Fruit fly (Drosophila melanogaster): Measurements from ENCODE around the gene pths.

The pths gene

dm6 chr2L:21168295-21169159 lies 25.5 kb downstream of the pths start, which contains the start of the genes mAcon1, CG43345 and CG43346 (continued):
- TF ChIP-seq Optix (GFP tag; IDR thresholded peaks at IDR 0.05) (0 out of 3 replicates have a peak, but pooled peaks have one; percentile 20), Mes4 (GFP tag; optimal IDR thresholded peaks at IDR 0.05) (peak; percentile 73), Lim3 (GFP tag; IDR thresholded peaks at IDR 0.05) (no peak), CG13624 (GFP tag; optimal IDR thresholded peaks at IDR 0.05) (peak; percentile 91), CG9437 (GFP tag; optimal IDR thresholded peaks at IDR 0.05) (peak; percentile 77), CG17568 (GFP tag; optimal IDR thresholded peaks at IDR 0.05) (no peak), CG2199 (GFP tag; IDR thresholded peaks at IDR 0.05) (no peak), chinmo (GFP tag; IDR thresholded peaks at IDR 0.05; ENCODE audit: partially characterized antibody) (no peak), CG18764 (GFP tag; optimal IDR thresholded peaks at IDR 0.05) (peak; percentile 64), odd (GFP tag; optimal IDR thresholded peaks at IDR 0.05) (no peak), CG1647 (GFP tag; optimal IDR thresholded peaks at IDR 0.05) (peak; percentile 70), klu (GFP tag; IDR thresholded peaks at IDR 0.05) (peak; percentile 96), slp2 (GFP tag; optimal IDR thresholded peaks at IDR 0.05) (peak; percentile 76), CG17359 (tag; optimal IDR thresholded peaks at IDR 0.05) (no peak), bab2 (GFP tag; optimal IDR thresholded peaks at IDR 0.05) (peak; percentile 85), CG7786 (GFP tag; optimal IDR thresholded peaks at IDR 0.05) (peak; percentile 90), lab (GFP tag; optimal IDR thresholded peaks at IDR 0.05) (no peak), Aef1 (GFP tag; IDR thresholded peaks at IDR 0.05) (peak; percentile 51), HmgD (GFP tag; optimal IDR thresholded peaks at IDR 0.05) (peak; percentile 88), Rx (GFP tag; IDR thresholded peaks at IDR 0.05) (0 out of 2 replicates have a peak, but pooled peaks have one; percentile 33), Hand (GFP tag; optimal IDR thresholded peaks at IDR 0.05) (no peak), Scr (GFP tag; IDR thresholded peaks at IDR 0.05; ENCODE audit: partially characterized antibody) (no peak), Sin3A (optimal IDR thresholded peaks at IDR 0.05) (peak; percentile 97), gcm (GFP tag; optimal IDR thresholded peaks at IDR 0.05) (no peak), slbo (GFP tag; IDR thresholded peaks at IDR 0.05) (peak; percentile 83), CG31365 (tag; optimal IDR thresholded peaks at IDR 0.05) (no peak), Hmx (GFP tag; optimal IDR thresholded peaks at IDR 0.05) (peak; percentile 34), CG10565 (GFP tag; optimal IDR thresholded peaks at IDR 0.05) (peak; percentile 16), CG18619 (GFP tag; optimal IDR thresholded peaks at IDR 0.05) (peak; percentile 78), CG5180 (GFP tag; optimal IDR thresholded peaks at IDR 0.05) (no peak), pho (GFP tag; optimal IDR thresholded peaks at IDR 0.05) (peak; percentile 94), corto (GFP tag; optimal IDR thresholded peaks at IDR 0.05) (no peak), tx (GFP tag; optimal IDR thresholded peaks at IDR 0.05) (peak; percentile 83), CG9797 (GFP tag; optimal IDR thresholded peaks at IDR 0.05) (peak; percentile 61), unc-4 (GFP tag; IDR thresholded peaks at IDR 0.05; ENCODE audit: partially characterized antibody) (no peak), CG6854 (GFP tag; optimal IDR thresholded peaks at IDR 0.05) (peak; percentile 7), seq (GFP tag; IDR thresholded peaks at IDR 0.05) (peak; percentile 57; the same call in 1 of the 2 replicates), ap (GFP tag; IDR thresholded peaks at IDR 0.05) (no peak), HmgZ (tag; optimal IDR thresholded peaks at IDR 0.05) (peak; percentile 93), TFAM (GFP tag; optimal IDR thresholded peaks at IDR 0.05) (no peak), CG8478 (optimal IDR thresholded peaks at IDR 0.05) (no peak), CG1792 (GFP tag; optimal IDR thresholded peaks at IDR 0.05) (peak; percentile 83), insv (GFP tag; optimal IDR thresholded peaks at IDR 0.05) (peak in 1 of 2 experiments; percentile 34), dmrt11E (tag; optimal IDR thresholded peaks at IDR 0.05) (peak; percentile 73), CG10209 (GFP tag; optimal IDR thresholded peaks at IDR 0.05) (peak; percentile 80), CG4282 (GFP tag; optimal IDR thresholded peaks at IDR 0.05) (peak; percentile 59), HLH4C (GFP tag; IDR thresholded peaks at IDR 0.05; ENCODE audit: partially characterized antibody) (no peak), CG12104 (GFP tag; optimal IDR thresholded peaks at IDR 0.05) (peak; percentile 64), CG8924 (tag; optimal IDR thresholded peaks at IDR 0.05) (no peak)
